Worm (Caenorhabditis elegans) whole organism, young adult: ENCODE measurements around the gene C55C3.8.
A peak's percentile ranks its signal among the peaks of the same experiment; 100 is the strongest.

ENCODE experiments used
- C06A6.2 ChIP-seq: fragments of 200-800 bp; sonication (Bioruptor generic); conservative IDR thresholded peaks from 2 replicates; pipeline ENCODE4 v1.3.6; 2022; ENCODE audit warnings: missing genetic modification characterization, missing compliant biosample characterization
- F10E7.11 ChIP-seq: sonication (generic microtip); optimal IDR thresholded peaks from 2 replicates; lab custom pipeline; 2017; ENCODE audit warnings: mild to moderate bottlenecking, missing genetic modification characterization, moderate library complexity, missing compliant biosample characterization
- F57C9.4 ChIP-seq: sonication (generic microtip); optimal IDR thresholded peaks from 2 replicates; lab custom pipeline; 2017; ENCODE audit warnings: mild to moderate bottlenecking, missing genetic modification characterization, missing compliant biosample characterization
- T07F8.4 ChIP-seq: sonication (generic microtip); optimal IDR thresholded peaks from 2 replicates; lab custom pipeline; 2016; ENCODE audit warnings: mild to moderate bottlenecking, missing genetic modification characterization, moderate library complexity, missing compliant biosample characterization
- Y53F4B.3 ChIP-seq: fragments of 200-800 bp; sonication (Bioruptor generic); IDR thresholded peaks from 2 replicates; pipeline ENCODE4 v1.3.6; 2022; ENCODE audit warnings: missing genetic modification reagents, missing genetic modification characterization, missing compliant biosample characterization
- ama-1 ChIP-seq, 3 experiments: fragments of 150-350 bp in 1 of 3; sonication (generic microtip) in 2 of 3; optimal IDR thresholded peaks; 2 replicates each; lab custom pipeline; 2014 to 2018; ENCODE audit warnings: missing biosample characterization in 2 of 3, missing genetic modification characterization in 2 of 3, missing genetic modification reagents in 2 of 3
- atf-7 ChIP-seq: sonication (generic microtip); optimal IDR thresholded peaks from 2 replicates; lab custom pipeline; 2017; ENCODE audit warnings: mild to moderate bottlenecking, missing genetic modification characterization, missing compliant biosample characterization
- attf-3 ChIP-seq: fragments of 200-800 bp; sonication (Bioruptor generic); conservative IDR thresholded peaks from 2 replicates; pipeline ENCODE4 v1.3.6; 2022; ENCODE audit warnings: missing genetic modification reagents, missing genetic modification characterization, missing compliant biosample characterization
- attf-6 ChIP-seq: fragments of 200-800 bp; sonication (Bioruptor generic); IDR thresholded peaks from 2 replicates; pipeline ENCODE4 v1.3.6; 2022; ENCODE audit warnings: missing genetic modification reagents, missing genetic modification characterization, missing compliant biosample characterization
- ceh-79 ChIP-seq: sonication (generic microtip); optimal IDR thresholded peaks from 2 replicates; lab custom pipeline; 2017; ENCODE audit warnings: mild to moderate bottlenecking, missing genetic modification characterization, missing compliant biosample characterization
- chd-7 ChIP-seq: sonication (generic microtip); optimal IDR thresholded peaks from 2 replicates; lab custom pipeline; 2016; ENCODE audit warnings: mild to moderate bottlenecking, missing genetic modification characterization, moderate library complexity, missing compliant biosample characterization
- die-1 ChIP-seq: sonication (generic microtip); optimal IDR thresholded peaks from 2 replicates; lab custom pipeline; 2016; ENCODE audit warnings: missing genotype, mild to moderate bottlenecking, missing genetic modification characterization, missing compliant biosample characterization
- ekl-4 ChIP-seq: fragments of 200-800 bp; sonication (Bioruptor generic); IDR thresholded peaks from 2 replicates; pipeline ENCODE4 v1.3.6; 2022; ENCODE audit warnings: missing genetic modification reagents, missing genetic modification characterization, missing compliant biosample characterization
- him-1 ChIP-seq: sonication (generic microtip); optimal IDR thresholded peaks from 2 replicates; lab custom pipeline; 2016; ENCODE audit warnings: missing genotype, missing genetic modification reagents, missing genetic modification characterization, missing compliant biosample characterization
- let-526 ChIP-seq: fragments of 200-800 bp; sonication (Bioruptor generic); IDR thresholded peaks from 2 replicates; pipeline ENCODE4 v1.3.6; 2022; ENCODE audit warnings: missing genetic modification reagents, missing genetic modification characterization, missing compliant biosample characterization
- lin-40 ChIP-seq: sonication (generic microtip); optimal IDR thresholded peaks from 2 replicates; lab custom pipeline; 2016; ENCODE audit warnings: missing genetic modification characterization, mild to moderate bottlenecking, missing compliant biosample characterization, missing genotype, missing genetic modification reagents
- madf-3 ChIP-seq: fragments of 200-800 bp; sonication (Bioruptor generic); IDR thresholded peaks from 2 replicates; pipeline ENCODE4 v1.3.6; 2022; ENCODE audit warnings: missing genetic modification reagents, missing genetic modification characterization, missing compliant biosample characterization
- madf-6 ChIP-seq: fragments of 200-800 bp; sonication (Bioruptor generic); IDR thresholded peaks from 2 replicates; pipeline ENCODE4 v1.3.6; 2022; ENCODE audit warnings: missing genetic modification reagents, missing genetic modification characterization, missing compliant biosample characterization
- madf-8 ChIP-seq: fragments of 200-800 bp; sonication (Bioruptor generic); conservative IDR thresholded peaks from 2 replicates; pipeline ENCODE4 v1.3.6; 2022; ENCODE audit warnings: missing genetic modification reagents, missing genetic modification characterization, missing compliant biosample characterization
- nfya-1 ChIP-seq: sonication (generic microtip); optimal IDR thresholded peaks from 2 replicates; lab custom pipeline; 2017; ENCODE audit warnings: antibody characterized with exemption, missing compliant biosample characterization, missing genetic modification characterization, borderline replicate concordance; ENCODE audit not compliant: insufficient read depth
- nfyb-1 ChIP-seq: fragments of 200-800 bp; sonication (Bioruptor generic); IDR thresholded peaks from 2 replicates; pipeline ENCODE4 v1.3.6; 2022; ENCODE audit warnings: missing genetic modification reagents, missing genetic modification characterization, missing compliant biosample characterization
- snpc-4 ChIP-seq, 5 experiments: fragments of 150-350 bp in 1 of 5; sonication (generic microtip) in 4 of 5; optimal IDR thresholded peaks; 2 replicates each; lab custom pipeline; 2014 to 2018; ENCODE audit warnings: missing genetic modification characterization in 5 of 5, missing biosample characterization in 3 of 5, antibody characterized with exemption in 2 of 5, mild to moderate bottlenecking in 2 of 5, missing compliant biosample characterization in 2 of 5, missing genotype in 2 of 5, moderate library complexity in 2 of 5, missing genetic modification reagents in 1 of 5
- somi-1 ChIP-seq: fragments of 200-800 bp; sonication (Bioruptor generic); optimal IDR thresholded peaks from 2 replicates; lab custom pipeline; 2018; ENCODE audit warnings: mild to moderate bottlenecking, missing genetic modification characterization, missing compliant biosample characterization
- ztf-22 ChIP-seq: fragments of 200-800 bp; sonication (Bioruptor generic); optimal IDR thresholded peaks from 2 replicates; lab custom pipeline; 2018; ENCODE audit warnings: mild to moderate bottlenecking, missing genetic modification characterization, moderate library complexity, missing compliant biosample characterization
- ztf-28 ChIP-seq: fragments of 200-800 bp; sonication (Bioruptor generic); IDR thresholded peaks from 2 replicates; pipeline ENCODE4 v1.3.6; 2022; ENCODE audit warnings: missing genetic modification reagents, missing genetic modification characterization, missing compliant biosample characterization
- ztf-6 ChIP-seq: fragments of 200-800 bp; sonication (Bioruptor generic); IDR thresholded peaks from 2 replicates; pipeline ENCODE4 v1.3.6; 2022; ENCODE audit warnings: missing genetic modification reagents, missing genetic modification characterization, missing compliant biosample characterization

C55C3.8 gene

DNA sequence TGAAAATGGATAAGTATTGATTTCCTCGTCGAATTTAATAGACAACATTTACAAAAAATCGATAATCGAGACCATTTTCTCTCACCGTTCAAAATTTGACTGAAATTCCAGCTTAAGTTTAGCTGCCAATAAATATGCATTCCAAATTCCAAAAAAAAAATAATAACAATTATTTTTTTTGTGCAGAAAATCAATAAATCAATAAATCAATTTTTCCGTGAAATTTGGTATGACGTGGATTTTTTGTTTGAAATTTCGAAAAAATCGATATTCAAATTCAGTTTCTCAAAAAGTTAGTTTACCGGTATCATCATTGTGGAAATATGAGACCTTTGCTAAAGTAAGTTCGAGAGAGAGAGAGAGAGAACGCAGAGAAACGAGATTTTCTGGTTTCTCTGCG, 5.8 kb upstream of the C55C3.8 start, which contains the start of gene C55C3.3:
Gene C55C3.3, plus strand, starts transcription at position 274 of the 400 bp plus-strand sequence.
- no peak for TF ChIP-seq nfya-1 (tag; lab: Kevin White, UChicago)
- TF ChIP-seq snpc-4 (GFP tag; optimal IDR thresholded peaks at IDR 0.05; lab: Kevin White, UChicago), result no peak
- peak in 1 of 4 experiments; percentile 61 for TF ChIP-seq snpc-4 (tag; optimal IDR thresholded peaks at IDR 0.05; lab: Kevin White, UChicago)

DNA sequence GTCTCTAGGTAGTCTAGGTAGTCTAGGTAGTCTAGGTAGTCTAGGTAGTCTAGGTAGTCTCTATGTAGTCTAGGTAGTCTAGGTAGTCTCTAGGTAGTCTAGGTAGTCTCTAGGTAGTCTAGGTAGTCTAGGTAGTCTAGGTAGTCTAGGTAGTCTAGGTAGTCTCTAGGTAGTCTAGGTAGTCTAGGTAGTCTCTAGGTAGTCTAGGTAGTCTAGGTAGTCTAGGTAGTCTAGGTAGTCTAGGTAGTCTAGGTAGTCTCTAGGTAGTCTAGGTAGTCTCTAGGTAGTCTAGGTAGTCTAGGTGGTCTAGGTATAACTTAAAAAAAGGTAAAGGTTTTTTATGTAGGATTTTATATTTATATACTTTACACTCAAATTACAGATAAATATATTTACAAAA, 359 bp downstream of the C55C3.8 start:
- TF ChIP-seq madf-3 (GFP tag; lab: Robert Waterston, UW) (peak; percentile 80; the same call in 1 of the 2 replicates), attf-6 (GFP tag; lab: Robert Waterston, UW) (0 out of 2 replicates have a peak, but pooled peaks have one; percentile 14)
- TF ChIP-seq, all 124 proteins: peak for 2; not testable (repeated sequence) for 122

DNA sequence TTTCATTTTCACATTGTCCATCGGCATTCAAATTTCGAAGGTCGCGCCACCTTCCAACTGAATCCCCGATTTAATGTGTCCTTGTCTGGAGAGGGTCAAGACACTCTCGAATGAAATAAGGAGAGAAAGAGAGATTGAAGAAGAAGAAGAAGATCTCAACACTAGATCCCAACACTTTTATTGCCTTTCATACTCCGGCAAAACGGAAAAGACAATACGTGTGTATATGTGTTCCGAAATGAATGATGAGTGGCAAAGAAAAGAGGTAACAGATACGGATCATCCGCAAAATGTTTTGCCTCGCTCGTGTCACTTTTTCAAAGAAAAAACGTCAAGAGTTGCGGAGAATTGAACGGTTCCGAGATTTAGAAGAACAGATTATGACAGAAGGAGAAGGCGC, 9.5 kb downstream of the C55C3.8 start:
- no peak for TF ChIP-seq F57C9.4 (tag; lab: Kevin White, UChicago)
- TF ChIP-seq madf-6 (GFP tag; lab: Robert Waterston, UW), result no peak
- TF ChIP-seq ekl-4 (GFP tag; lab: Robert Waterston, UW), result no peak
- no peak for TF ChIP-seq C06A6.2 (GFP tag; lab: Robert Waterston, UW)
- no peak for TF ChIP-seq T07F8.4 (tag; lab: Kevin White, UChicago)
- TF ChIP-seq him-1 (tag; lab: Kevin White, UChicago), result no peak
- TF ChIP-seq ztf-28 (GFP tag; lab: Robert Waterston, UW), result no peak
- TF ChIP-seq chd-7 (tag; lab: Kevin White, UChicago), result no peak
- no peak for TF ChIP-seq let-526 (GFP tag; lab: Robert Waterston, UW)
- no peak for TF ChIP-seq ceh-79 (tag; lab: Kevin White, UChicago)
- no peak for TF ChIP-seq die-1 (tag; lab: Kevin White, UChicago)
- TF ChIP-seq F10E7.11 (tag; lab: Kevin White, UChicago), result no peak
- TF ChIP-seq, all 124 proteins: peak for 0

DNA sequence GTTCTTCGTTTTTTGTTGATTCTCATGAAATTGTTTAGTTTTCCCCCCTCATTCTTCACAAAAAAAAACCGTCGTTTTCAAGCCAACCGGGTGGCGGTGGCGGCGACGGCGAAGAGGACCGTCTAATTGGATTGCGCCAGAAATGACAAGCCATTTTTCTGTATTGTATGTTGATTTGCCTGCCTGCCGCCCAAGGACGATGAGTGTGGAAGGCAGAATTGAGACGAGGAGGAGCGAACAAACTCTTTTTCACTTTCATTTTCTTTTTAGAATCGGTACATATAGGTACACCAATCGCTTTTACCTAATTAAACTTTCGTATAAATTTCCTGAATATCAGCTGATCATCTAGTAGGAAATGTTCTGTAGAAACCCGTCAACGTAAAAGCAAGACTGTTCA, 10.8 kb downstream of the C55C3.8 start:
- TF ChIP-seq nfyb-1 (GFP tag; lab: Robert Waterston, UW), result no peak
- TF ChIP-seq ztf-28 (GFP tag; lab: Robert Waterston, UW), result no peak
- TF ChIP-seq ztf-22, result no peak

DNA sequence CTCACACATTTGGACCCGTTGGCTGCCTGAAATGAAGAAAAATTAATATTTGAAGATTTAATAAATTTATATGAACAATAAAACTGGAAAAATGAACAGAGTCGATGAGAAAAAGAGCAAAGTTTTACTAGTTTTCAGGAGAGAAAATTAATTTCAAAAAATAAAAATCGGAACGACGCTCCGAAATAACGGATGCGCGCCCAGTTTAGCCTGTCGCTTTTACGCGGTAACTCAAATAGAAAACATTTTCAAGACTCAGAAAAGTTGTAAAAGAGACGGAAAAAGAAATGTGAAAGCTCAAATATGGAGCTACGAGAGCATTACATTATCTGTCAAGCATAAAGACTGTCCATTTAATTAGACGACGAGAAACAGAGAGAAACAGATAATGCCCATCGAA, 12.6 kb downstream of the C55C3.8 start, which contains the start of the genes C55C3.73 and perm-5:
Gene C55C3.73, minus strand, starts transcription at position 9 of the 400 bp plus-strand sequence.
Gene perm-5, minus strand, starts transcription at position 26 of the 400 bp plus-strand sequence.
- no peak for TF ChIP-seq ztf-6 (GFP tag; lab: Robert Waterston, UW)
- TF ChIP-seq attf-3 (GFP tag; lab: Robert Waterston, UW), result peak; percentile 85
- TF ChIP-seq Y53F4B.3 (GFP tag; lab: Robert Waterston, UW), result no peak

DNA sequence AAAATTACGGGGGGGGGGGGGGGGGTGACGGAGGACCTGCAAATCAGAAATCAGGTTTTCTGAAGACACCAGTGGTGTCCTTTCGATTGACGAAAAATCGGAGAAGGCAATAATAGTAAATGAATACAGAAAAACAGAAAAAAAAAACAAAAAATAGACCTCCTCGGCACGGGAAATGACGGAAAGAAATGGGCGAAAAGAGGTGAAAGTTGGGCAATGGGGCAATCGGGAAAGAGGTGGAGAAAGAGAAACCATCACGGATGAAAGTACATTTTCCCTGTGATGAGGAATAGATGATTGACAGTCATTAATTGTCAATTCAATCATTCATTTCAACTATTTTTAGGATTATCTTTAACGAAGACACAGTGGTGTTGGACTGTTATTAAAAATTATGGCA, 13.1 kb downstream of the C55C3.8 start:
- TF ChIP-seq atf-7 (tag; lab: Kevin White, UChicago) (no peak), ama-1 (optimal IDR thresholded peaks at IDR 0.05; lab: Kevin White, UChicago) (no peak), ama-1 (GFP tag; optimal IDR thresholded peaks at IDR 0.05; lab: Kevin White, UChicago) (no peak), madf-3 (GFP tag; lab: Robert Waterston, UW) (no peak), lin-40 (no peak), somi-1 (GFP tag; lab: Kevin White, UChicago) (no peak), nfyb-1 (GFP tag; lab: Robert Waterston, UW) (no peak), madf-8 (GFP tag; lab: Robert Waterston, UW) (no peak)
